Fruit fly (Drosophila melanogaster) whole organism, embryonic: ENCODE results near the gene Spx.

ENCODE experiments used
- Abd-B ChIP-seq: fragments of 200-800 bp; sonication (Bioruptor generic); optimal IDR thresholded peaks from 2 replicates; lab custom pipeline; 2018; ENCODE audit warnings: missing biosample characterization, mild to moderate bottlenecking, missing genetic modification characterization, moderate library complexity
- B-H1 ChIP-seq: fragments of 200-800 bp; sonication (Bioruptor generic); IDR thresholded peaks from 3 replicates; pipeline ENCODE4 v1.3.6; 2022; ENCODE audit warnings: missing biosample characterization, missing genetic modification characterization
- C15 ChIP-seq: fragments of 200-800 bp; sonication (Bioruptor generic); IDR thresholded peaks from 3 replicates; pipeline ENCODE4 v1.3.6; 2022; ENCODE audit warnings: missing biosample characterization, missing genetic modification characterization
- CG10543 ChIP-seq: fragments of 200-800 bp; sonication (Bioruptor generic); optimal IDR thresholded peaks from 3 replicates; lab custom pipeline; 2017; ENCODE audit warnings: missing biosample characterization, mild to moderate bottlenecking, missing genetic modification characterization, moderate library complexity
- CG11398 ChIP-seq: fragments of 200-800 bp; sonication (Bioruptor generic); optimal IDR thresholded peaks from 2 replicates; lab custom pipeline; 2016; ENCODE audit warnings: missing biosample characterization, missing genetic modification characterization
- CG11504 ChIP-seq: fragments of 200-800 bp; sonication (Bioruptor generic); optimal IDR thresholded peaks from 3 replicates; lab custom pipeline; 2019; ENCODE audit warnings: missing biosample characterization, mild to moderate bottlenecking, missing genetic modification characterization, moderate library complexity
- CG12071 ChIP-seq: fragments of 200-800 bp; sonication (Bioruptor generic); optimal IDR thresholded peaks from 3 replicates; lab custom pipeline; 2018; ENCODE audit warnings: missing biosample characterization, mild to moderate bottlenecking, missing genetic modification characterization
- CG13624 ChIP-seq: fragments of 200-800 bp; sonication (Bioruptor generic); optimal IDR thresholded peaks from 2 replicates; lab custom pipeline; 2016; ENCODE audit warnings: missing biosample characterization, missing genetic modification characterization
- CG13894 ChIP-seq: fragments of 200-800 bp; sonication (Bioruptor generic); optimal IDR thresholded peaks from 3 replicates; lab custom pipeline; 2018; ENCODE audit warnings: missing biosample characterization, mild to moderate bottlenecking, missing genetic modification characterization, moderate library complexity
- CG1832 ChIP-seq: fragments of 200-800 bp; sonication (Bioruptor generic); optimal IDR thresholded peaks from 2 replicates; lab custom pipeline; 2017; ENCODE audit warnings: missing biosample characterization, mild to moderate bottlenecking, missing genetic modification characterization, inconsistent platforms
- CG2199 ChIP-seq: fragments of 200-800 bp; sonication (Bioruptor generic); IDR thresholded peaks from 3 replicates; pipeline ENCODE4 v1.3.6; 2022; ENCODE audit warnings: missing biosample characterization, missing genetic modification characterization
- CG2678 ChIP-seq: fragments of 200-800 bp; sonication (Bioruptor generic); optimal IDR thresholded peaks from 3 replicates; lab custom pipeline; 2019; ENCODE audit warnings: missing biosample characterization, mild to moderate bottlenecking, missing genetic modification characterization, moderate library complexity
- CG2875 ChIP-seq: fragments of 200-800 bp; sonication (Bioruptor generic); optimal IDR thresholded peaks from 2 replicates; lab custom pipeline; 2017; ENCODE audit warnings: missing biosample characterization, mild to moderate bottlenecking, missing genetic modification characterization, missing genetic modification reagents
- CG4424 ChIP-seq: fragments of 200-800 bp; sonication (Bioruptor generic); optimal IDR thresholded peaks from 3 replicates; lab custom pipeline; 2016; ENCODE audit warnings: missing biosample characterization, missing genetic modification characterization
- CG6765 ChIP-seq: fragments of 200-800 bp; sonication (Bioruptor generic); optimal IDR thresholded peaks from 3 replicates; lab custom pipeline; 2017; ENCODE audit warnings: missing biosample characterization, mild to moderate bottlenecking, missing genetic modification characterization
- CG8944 ChIP-seq: fragments of 200-800 bp; sonication (Bioruptor generic); optimal IDR thresholded peaks from 3 replicates; lab custom pipeline; 2016; ENCODE audit warnings: missing biosample characterization, missing genetic modification characterization
- Dref ChIP-seq: fragments of 200-800 bp; sonication (Bioruptor generic); IDR thresholded peaks from 2 replicates; pipeline ENCODE4 v1.3.6; 2022; ENCODE audit warnings: missing biosample characterization, missing genetic modification characterization
- H15 ChIP-seq: fragments of 200-800 bp; sonication (Bioruptor generic); IDR thresholded peaks from 3 replicates; pipeline ENCODE4 v1.3.6; 2022; ENCODE audit warnings: missing biosample characterization, missing genetic modification characterization
- Mad ChIP-seq: fragments of 200-800 bp; sonication (Bioruptor generic); optimal IDR thresholded peaks from 2 replicates; lab custom pipeline; 2016; ENCODE audit warnings: missing biosample characterization, missing genetic modification characterization
- Med ChIP-seq: fragments of 200-800 bp; sonication (Bioruptor generic); peaks from one replicate; lab custom pipeline; 2016; ENCODE audit warnings: missing biosample characterization, missing genetic modification characterization, mild to moderate bottlenecking, inconsistent platforms, moderate library complexity
- Meics ChIP-seq: fragments of 200-800 bp; sonication (Bioruptor generic); optimal IDR thresholded peaks from 2 replicates; lab custom pipeline; 2017; ENCODE audit warnings: missing biosample characterization, mild to moderate bottlenecking, missing genetic modification characterization
- Oaz ChIP-seq: fragments of 200-800 bp; sonication (Bioruptor generic); IDR thresholded peaks from 2 replicates; pipeline ENCODE4 v1.3.6; 2022; ENCODE audit warnings: missing biosample characterization, missing genetic modification characterization
- Rx ChIP-seq: fragments of 200-800 bp; sonication (Bioruptor generic); IDR thresholded peaks from 2 replicates; pipeline ENCODE4 v1.3.6; 2022; ENCODE audit warnings: missing biosample characterization, missing genetic modification characterization
- Trl ChIP-seq, 3 experiments: fragments of >200 bp in 2 of 3; fragments of 200-800 bp in 1 of 3; sonication (Bioruptor generic) in 1 of 3; optimal IDR thresholded peaks; 2 replicates in 1 of 3; 3 replicates in 2 of 3; lab custom pipeline; 2016 to 2017; ENCODE audit warnings: missing biosample characterization in 1 of 3, missing genetic modification characterization in 1 of 3
- Usf ChIP-seq: fragments of 200-800 bp; sonication (Bioruptor generic); optimal IDR thresholded peaks from 2 replicates; lab custom pipeline; 2017; ENCODE audit warnings: missing genotype, missing biosample characterization, missing genetic modification characterization
- cas ChIP-seq: fragments of 200-800 bp; sonication (Bioruptor generic); IDR thresholded peaks from 2 replicates; pipeline ENCODE4 v1.3.6; 2022; ENCODE audit warnings: missing biosample characterization, missing genetic modification characterization
- cg ChIP-seq: fragments of 200-800 bp; sonication (Bioruptor generic); optimal IDR thresholded peaks from 3 replicates; lab custom pipeline; 2019; ENCODE audit warnings: missing biosample characterization, mild to moderate bottlenecking, missing genetic modification characterization, moderate library complexity
- gce ChIP-seq: fragments of 200-800 bp; sonication (Bioruptor generic); IDR thresholded peaks from 3 replicates; pipeline ENCODE4 v1.3.6; 2022; ENCODE audit warnings: missing biosample characterization, missing genetic modification characterization
- kay ChIP-seq: fragments of 200-800 bp; sonication (Bioruptor generic); optimal IDR thresholded peaks from 2 replicates; lab custom pipeline; 2016; ENCODE audit warnings: missing biosample characterization, missing genetic modification characterization
- lab ChIP-seq: fragments of 200-800 bp; sonication (Bioruptor generic); optimal IDR thresholded peaks from 3 replicates; lab custom pipeline; 2017; ENCODE audit warnings: missing biosample characterization, missing genetic modification characterization, mild to moderate bottlenecking, moderate library complexity, missing genetic modification reagents
- nerfin-1 ChIP-seq: fragments of 200-800 bp; sonication (Bioruptor generic); optimal IDR thresholded peaks from 3 replicates; lab custom pipeline; 2019; ENCODE audit warnings: missing biosample characterization, mild to moderate bottlenecking, missing genetic modification characterization, moderate library complexity
- onecut ChIP-seq: fragments of 200-800 bp; sonication (Bioruptor generic); IDR thresholded peaks from 2 replicates; pipeline ENCODE4 v1.3.6; 2022; ENCODE audit warnings: missing biosample characterization, missing genetic modification characterization
- peb ChIP-seq: fragments of 200-800 bp; sonication (Bioruptor generic); IDR thresholded peaks from 2 replicates; pipeline ENCODE4 v1.3.6; 2022; ENCODE audit warnings: missing biosample characterization, missing genetic modification characterization
- phol ChIP-seq: fragments of 200-800 bp; sonication (Bioruptor generic); optimal IDR thresholded peaks from 3 replicates; lab custom pipeline; 2018; ENCODE audit warnings: missing biosample characterization, mild to moderate bottlenecking, missing genetic modification characterization, moderate library complexity
- pnt ChIP-seq: fragments of 200-800 bp; sonication (Bioruptor generic); optimal IDR thresholded peaks from 3 replicates; lab custom pipeline; 2016; ENCODE audit warnings: missing biosample characterization, missing genetic modification characterization
- psq ChIP-seq: fragments of 200-800 bp; sonication (Bioruptor generic); optimal IDR thresholded peaks from 2 replicates; lab custom pipeline; 2017; ENCODE audit warnings: missing biosample characterization, missing genetic modification characterization
- rib ChIP-seq: fragments of 200-800 bp; sonication (Bioruptor generic); IDR thresholded peaks from 2 replicates; pipeline ENCODE4 v1.3.6; 2022; ENCODE audit warnings: missing biosample characterization, missing genetic modification characterization
- schlank ChIP-seq: fragments of 200-800 bp; sonication (Bioruptor generic); optimal IDR thresholded peaks from 2 replicates; lab custom pipeline; 2018; ENCODE audit warnings: missing biosample characterization, mild to moderate bottlenecking, missing genetic modification characterization
- shn ChIP-seq: fragments of 200-800 bp; sonication (Bioruptor generic); optimal IDR thresholded peaks from 3 replicates; lab custom pipeline; 2016; ENCODE audit warnings: missing biosample characterization, missing genetic modification characterization
- sr ChIP-seq: fragments of 200-800 bp; sonication (Bioruptor generic); IDR thresholded peaks from 3 replicates; pipeline ENCODE4 v1.3.6; 2022; ENCODE audit warnings: missing biosample characterization, missing genetic modification characterization
- tgo ChIP-seq: fragments of 200-800 bp; sonication (Bioruptor generic); IDR thresholded peaks from 3 replicates; pipeline ENCODE4 v1.3.6; 2022; ENCODE audit warnings: missing biosample characterization, missing genetic modification characterization
- tna ChIP-seq: fragments of 200-800 bp; sonication (Bioruptor generic); IDR thresholded peaks from 2 replicates; pipeline ENCODE4 v1.3.6; 2022; ENCODE audit warnings: missing biosample characterization, missing genetic modification characterization; ENCODE audit not compliant: partially characterized antibody
- vnd ChIP-seq: fragments of 200-800 bp; sonication (Bioruptor generic); IDR thresholded peaks from 3 replicates; pipeline ENCODE4 v1.3.6; 2022; ENCODE audit warnings: missing biosample characterization, missing genetic modification characterization; ENCODE audit not compliant: partially characterized antibody
- wek ChIP-seq: fragments of 200-800 bp; sonication (Bioruptor generic); optimal IDR thresholded peaks from 3 replicates; lab custom pipeline; 2018; ENCODE audit warnings: missing biosample characterization, mild to moderate bottlenecking, missing genetic modification characterization, moderate library complexity
- yki ChIP-seq: fragments of >200 bp; optimal IDR thresholded peaks from 3 replicates; lab custom pipeline; 2018
- z ChIP-seq: fragments of 200-800 bp; sonication (Bioruptor generic); IDR thresholded peaks from 3 replicates; pipeline ENCODE4 v1.3.6; 2022; ENCODE audit warnings: missing biosample characterization, missing genetic modification characterization

Gene Spx

dm6 chrX:6225472-6226049 is 30.1 kb upstream of the Spx start, which contains the start of gene dtn (continued):
- TF ChIP-seq CG10543 (no peak), CG11504 (no peak), CG2875 (GFP tag; lab: Kevin White, UChicago) (no peak), rib (GFP tag; lab: Robert Waterston, UW) (no peak), tgo (no peak), wek (no peak), CG13894 (tag; lab: Kevin White, UChicago) (no peak), onecut (GFP tag; lab: Robert Waterston, UW) (peak; percentile 94), Dref (GFP tag; lab: Robert Waterston, UW) (peak; percentile 37), gce (GFP tag; lab: Robert Waterston, UW) (no peak), CG13624 (GFP tag; lab: Kevin White, UChicago) (no peak), CG6765 (GFP tag; lab: Kevin White, UChicago) (no peak), tna (GFP tag; lab: Robert Waterston, UW) (no peak), shn (GFP tag; lab: Kevin White, UChicago) (no peak), nerfin-1 (tag; lab: Kevin White, UChicago) (peak; percentile 73), Usf (no peak), CG4424 (GFP tag; lab: Kevin White, UChicago) (no peak), CG12071 (GFP tag; lab: Kevin White, UChicago) (no peak), H15 (GFP tag; lab: Robert Waterston, UW) (no peak)
- TF ChIP-seq, all 482 proteins: peak for 49

- TF ChIP-seq cg (GFP tag; lab: Kevin White, UChicago): peak; percentile 62
- TF ChIP-seq Trl (optimal IDR thresholded peaks at IDR 0.05; lab: Kevin White, UChicago): peak; percentile 19 to 36
- TF ChIP-seq Trl (GFP tag; optimal IDR thresholded peaks at IDR 0.05; lab: Kevin White, UChicago): no peak
- TF ChIP-seq Mad (GFP tag; lab: Kevin White, UChicago): no peak
- TF ChIP-seq B-H1 (GFP tag; lab: Robert Waterston, UW): no peak
- no peak for TF ChIP-seq yki (lab: Kevin White, UChicago)
- TF ChIP-seq CG8944 (GFP tag; lab: Kevin White, UChicago): no peak
- TF ChIP-seq peb (GFP tag; lab: Robert Waterston, UW): no peak
- TF ChIP-seq CG1832 (GFP tag; lab: Kevin White, UChicago): peak; percentile 83
- TF ChIP-seq Meics: no peak
Measured at dm6 chrX:6231764-6232163, 23.9 kb upstream of the Spx start.

- no peak for TF ChIP-seq rib (GFP tag; lab: Robert Waterston, UW)
Measured at dm6 chrX:6237015-6237414, 18.6 kb upstream of the Spx start, which contains the start of gene CG14445. Gene CG14445, plus strand, starts transcription at chrX:6237315.

- no peak for TF ChIP-seq Abd-B (GFP tag; lab: Kevin White, UChicago)
- no peak for TF ChIP-seq sr (GFP tag; lab: Robert Waterston, UW)
- TF ChIP-seq C15 (GFP tag; lab: Robert Waterston, UW): no peak
- TF ChIP-seq psq: no peak
- no peak for TF ChIP-seq CG12071 (GFP tag; lab: Kevin White, UChicago)
- no peak for TF ChIP-seq pnt (GFP tag; lab: Kevin White, UChicago)
- TF ChIP-seq CG11398 (GFP tag; lab: Kevin White, UChicago): no peak
- no peak for TF ChIP-seq Mad (GFP tag; lab: Kevin White, UChicago)
- peak; percentile 5 for TF ChIP-seq Med (GFP tag; lab: Kevin White, UChicago)
- TF ChIP-seq Rx (GFP tag; lab: Robert Waterston, UW): no peak
- no peak for TF ChIP-seq z
- TF ChIP-seq phol: no peak
- TF ChIP-seq lab (GFP tag; lab: Kevin White, UChicago): no peak
- no peak for TF ChIP-seq CG2678
- no peak for TF ChIP-seq Oaz
- TF ChIP-seq vnd (GFP tag; lab: Robert Waterston, UW): 0 out of 3 replicates have a peak, but pooled peaks have one; percentile 15
- TF ChIP-seq schlank: peak; percentile 6
- TF ChIP-seq CG2199 (GFP tag; lab: Robert Waterston, UW): no peak
- no peak for TF ChIP-seq kay
- no peak for TF ChIP-seq cas (GFP tag; lab: Robert Waterston, UW)
Measured at dm6 chrX:6252897-6253540, 2.6 kb upstream of the Spx start.
